Fruit fly (Drosophila melanogaster): ENCODE measurements around the gene Lcp65Af.

The Lcp65Af gene

DNA sequence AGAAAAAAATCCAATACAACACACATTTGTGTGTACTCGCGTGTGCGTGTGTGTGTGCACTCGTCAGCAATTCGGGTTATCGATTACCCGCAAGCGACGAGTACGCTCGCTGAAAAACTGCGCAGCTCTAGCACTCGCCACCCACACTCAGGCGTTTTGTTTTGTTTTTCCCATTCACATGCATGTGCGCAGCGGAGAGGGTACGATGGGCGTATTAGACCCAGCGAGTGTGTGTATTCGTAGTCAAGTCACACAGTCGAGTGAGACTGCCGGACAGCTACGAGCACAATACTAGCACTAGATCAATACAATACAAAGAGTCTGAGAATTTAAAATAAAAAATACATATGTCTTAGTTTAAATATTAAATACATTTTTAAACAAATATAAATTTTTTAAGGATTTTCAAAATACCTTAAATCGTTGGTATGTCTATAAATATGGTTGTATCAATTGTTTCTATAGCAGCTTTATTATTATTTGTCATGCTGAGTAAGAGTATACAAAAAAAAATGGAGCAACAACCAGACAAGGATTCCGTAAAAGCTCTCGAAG is 48.4 kb upstream of the Lcp65Af start, which contains the start of the genes D19B and CG43293 (continued):
- peak; percentile 25 for TF ChIP-seq zf30C (GFP tag; optimal IDR thresholded peaks at IDR 0.05)
- TF ChIP-seq dan (GFP tag; IDR thresholded peaks at IDR 0.05), result no peak
- TF ChIP-seq ap (GFP tag; IDR thresholded peaks at IDR 0.05), result peak; percentile 69
- TF ChIP-seq inv (GFP tag; IDR thresholded peaks at IDR 0.05; ENCODE audit: partially characterized antibody), result 0 out of 2 replicates have a peak, but pooled peaks have one; percentile 14
- TF ChIP-seq CG3407 (GFP tag; optimal IDR thresholded peaks at IDR 0.05), result peak; percentile 65
- peak; percentile 85 for TF ChIP-seq CG32772 (GFP tag; IDR thresholded peaks at IDR 0.05)
- TF ChIP-seq CG13775 (GFP tag; optimal IDR thresholded peaks at IDR 0.05), result peak; percentile 89
- peak; percentile 91 for TF ChIP-seq CG17361 (GFP tag; IDR thresholded peaks at IDR 0.05)
- TF ChIP-seq nom (GFP tag; optimal IDR thresholded peaks at IDR 0.05), result peak; percentile 80
- TF ChIP-seq aop (GFP tag; IDR thresholded peaks at IDR 0.05), result peak; percentile 77
- TF ChIP-seq Mrtf (GFP tag; IDR thresholded peaks at IDR 0.05), result peak; percentile 89
- peak; percentile 33 for TF ChIP-seq CG3995 (GFP tag; optimal IDR thresholded peaks at IDR 0.05)
- TF ChIP-seq Vsx1 (GFP tag; optimal IDR thresholded peaks at IDR 0.05), result no peak
- peak; percentile 80 for TF ChIP-seq pum (GFP tag; optimal IDR thresholded peaks at IDR 0.05)
- peak; percentile 76 for TF ChIP-seq CG31224 (GFP tag; IDR thresholded peaks at IDR 0.05)
- peak; percentile 34; the same call in 1 of the 2 replicates for TF ChIP-seq crol (GFP tag; IDR thresholded peaks at IDR 0.05)
- TF ChIP-seq Atf-2 (GFP tag; optimal IDR thresholded peaks at IDR 0.05), result peak; percentile 73
- peak; percentile 91 for TF ChIP-seq CG7987 (GFP tag; optimal IDR thresholded peaks at IDR 0.05)
- TF ChIP-seq CG6765 (GFP tag; optimal IDR thresholded peaks at IDR 0.05), result peak; percentile 81
- peak in 1 of 2 experiments; percentile 38 for TF ChIP-seq crp (GFP tag; optimal IDR thresholded peaks at IDR 0.05)
- TF ChIP-seq CG32767 (GFP tag; IDR thresholded peaks at IDR 0.05), result peak; percentile 84
- TF ChIP-seq CG4617 (GFP tag; optimal IDR thresholded peaks at IDR 0.05; ENCODE audit: borderline replicate concordance), result peak; percentile 82
- peak; percentile 64 for TF ChIP-seq CG12236 (GFP tag; optimal IDR thresholded peaks at IDR 0.05)
- peak; percentile 97 for TF ChIP-seq cg (GFP tag; optimal IDR thresholded peaks at IDR 0.05)
- peak; percentile 95 for TF ChIP-seq CG12659 (GFP tag; optimal IDR thresholded peaks at IDR 0.05)
- TF ChIP-seq CG12942 (GFP tag; optimal IDR thresholded peaks at IDR 0.05), result peak; percentile 91
- TF ChIP-seq Nf-YB (GFP tag; optimal IDR thresholded peaks at IDR 0.05), result peak; percentile 69
- peak; percentile 45 for TF ChIP-seq NC2α (GFP tag; optimal IDR thresholded peaks at IDR 0.05)
- peak; percentile 87 for TF ChIP-seq sob (GFP tag; IDR thresholded peaks at IDR 0.05)
- TF ChIP-seq CG9437 (GFP tag; optimal IDR thresholded peaks at IDR 0.05), result peak; percentile 63
- TF ChIP-seq CG3838 (GFP tag; optimal IDR thresholded peaks at IDR 0.05), result peak; percentile 71
- TF ChIP-seq CG3726 (GFP tag; IDR thresholded peaks at IDR 0.05), result peak; percentile 87
- peak; percentile 97 for TF ChIP-seq Rfx (GFP tag; IDR thresholded peaks at IDR 0.05)
- TF ChIP-seq CG8765 (GFP tag; IDR thresholded peaks at IDR 0.05), result peak; percentile 63; the same call in 1 of the 2 replicates
- TF ChIP-seq NfI (GFP tag; optimal IDR thresholded peaks at IDR 0.05), result peak; percentile 91
- TF ChIP-seq Fer3 (tag; optimal IDR thresholded peaks at IDR 0.05), result peak; percentile 89
- TF ChIP-seq D19B (GFP tag; optimal IDR thresholded peaks at IDR 0.05), result peak; percentile 100
- TF ChIP-seq Dfd (GFP tag; optimal IDR thresholded peaks at IDR 0.05), result no peak
- peak; percentile 89 for TF ChIP-seq C15 (GFP tag; IDR thresholded peaks at IDR 0.05)
- peak; percentile 54; the same call in 1 of the 2 replicates for TF ChIP-seq sna (GFP tag; IDR thresholded peaks at IDR 0.05; ENCODE audit: partially characterized antibody)
- TF ChIP-seq chn (GFP tag; optimal IDR thresholded peaks at IDR 0.05), result peak; percentile 96
- TF ChIP-seq MBD-R2 (GFP tag; IDR thresholded peaks at IDR 0.05), result peak; percentile 98
- TF ChIP-seq Gsc (GFP tag; IDR thresholded peaks at IDR 0.05), result no peak
- no peak for TF ChIP-seq Hr39 (optimal IDR thresholded peaks at IDR 0.05)
- TF ChIP-seq CG10565 (GFP tag; optimal IDR thresholded peaks at IDR 0.05), result no peak
- peak; percentile 70 for TF ChIP-seq Nf-YA (GFP tag; IDR thresholded peaks at IDR 0.05)
- peak; percentile 75 for TF ChIP-seq tap (tag; optimal IDR thresholded peaks at IDR 0.05)
- TF ChIP-seq prd (optimal IDR thresholded peaks at IDR 0.05), result no peak
- TF ChIP-seq prd (GFP tag; IDR thresholded peaks at IDR 0.05), result peak; percentile 94
- peak; percentile 77 for TF ChIP-seq CG14667 (GFP tag; IDR thresholded peaks at IDR 0.05)
- TF ChIP-seq CG10321 (GFP tag; IDR thresholded peaks at IDR 0.05), result peak; percentile 65

All from whole organism, embryonic.